Fruit fly (Drosophila melanogaster): ENCODE results near the gene CG13101.

CG13101 gene

DNA sequence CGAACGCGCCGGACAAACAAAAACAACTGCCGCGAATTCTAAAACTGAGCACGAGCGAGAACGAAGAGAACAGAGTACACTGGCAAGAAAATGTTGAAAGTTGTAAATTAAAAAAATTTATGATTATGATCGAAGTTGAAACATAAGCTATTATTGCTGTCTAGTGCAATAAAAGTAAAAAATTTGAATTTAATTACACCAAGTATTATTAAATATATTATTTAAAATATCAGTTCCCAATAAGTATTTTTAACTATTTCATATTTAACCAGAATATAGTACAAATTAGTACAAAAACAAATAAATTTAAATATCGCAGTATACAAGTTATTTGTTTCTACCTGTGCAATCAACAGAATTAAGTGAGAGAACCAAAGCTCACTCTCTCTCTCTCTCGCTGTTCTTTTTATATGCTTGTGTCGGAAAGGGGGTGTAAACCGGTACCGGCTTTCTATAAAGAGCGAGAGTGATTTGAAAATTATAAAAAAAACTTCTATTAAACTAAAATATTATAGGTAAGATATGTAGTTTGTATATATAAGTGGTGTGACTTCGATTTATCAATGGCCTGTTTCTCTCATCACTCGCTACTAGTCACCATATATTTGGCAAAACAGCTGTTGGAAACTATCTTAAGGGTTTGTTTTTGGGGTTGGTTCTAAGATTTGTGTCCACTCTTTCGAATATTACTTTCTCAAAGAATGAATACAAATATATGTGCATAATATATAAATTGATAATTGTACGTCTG is 33.3 kb downstream of the CG13101 start, which contains the start of gene C1GalTA (continued):
- peak; percentile 90 for TF ChIP-seq wdn (GFP tag; IDR thresholded peaks at IDR 0.05)
- TF ChIP-seq CG4820 (GFP tag; optimal IDR thresholded peaks at IDR 0.05): peak; percentile 93
- TF ChIP-seq NC2α (GFP tag; optimal IDR thresholded peaks at IDR 0.05): no peak
- TF ChIP-seq MBD-R2 (GFP tag; IDR thresholded peaks at IDR 0.05): peak; percentile 61; the same call in 1 of the 2 replicates
- TF ChIP-seq CG4617 (GFP tag; optimal IDR thresholded peaks at IDR 0.05; ENCODE audit: borderline replicate concordance): peak; percentile 81
- TF ChIP-seq zen (tag; optimal IDR thresholded peaks at IDR 0.05): peak; percentile 96
- TF ChIP-seq CG7987 (GFP tag; optimal IDR thresholded peaks at IDR 0.05): peak; percentile 83
- peak; percentile 91 for TF ChIP-seq kay (GFP tag; optimal IDR thresholded peaks at IDR 0.05)
- peak; percentile 96 for TF ChIP-seq HmgZ (tag; optimal IDR thresholded peaks at IDR 0.05)
- TF ChIP-seq fd96Cb (tag; optimal IDR thresholded peaks at IDR 0.05): peak; percentile 98
- peak; percentile 26 for TF ChIP-seq CG10565 (GFP tag; optimal IDR thresholded peaks at IDR 0.05)
- no peak for TF ChIP-seq fu2 (GFP tag; optimal IDR thresholded peaks at IDR 0.05)
- TF ChIP-seq CG3281 (GFP tag; optimal IDR thresholded peaks at IDR 0.05): peak; percentile 98
- TF ChIP-seq p53 (GFP tag; optimal IDR thresholded peaks at IDR 0.05): no peak
- peak; percentile 95 for TF ChIP-seq CG14014 (GFP tag; IDR thresholded peaks at IDR 0.05)
- no peak for TF ChIP-seq Dref (GFP tag; IDR thresholded peaks at IDR 0.05)
- TF ChIP-seq hkb (optimal IDR thresholded peaks at IDR 0.05): no peak
- TF ChIP-seq hkb (GFP tag; IDR thresholded peaks at IDR 0.05): peak; percentile 96
- TF ChIP-seq Hmx (GFP tag; optimal IDR thresholded peaks at IDR 0.05): no peak
- TF ChIP-seq repo (GFP tag; optimal IDR thresholded peaks at IDR 0.05): no peak
- TF ChIP-seq tx (GFP tag; optimal IDR thresholded peaks at IDR 0.05): peak; percentile 6
- peak; percentile 28 for TF ChIP-seq tup (GFP tag; optimal IDR thresholded peaks at IDR 0.05)
- TF ChIP-seq CG32767 (GFP tag; IDR thresholded peaks at IDR 0.05): peak; percentile 96
- TF ChIP-seq CG15514 (GFP tag; optimal IDR thresholded peaks at IDR 0.05): peak; percentile 91
- TF ChIP-seq slou (GFP tag; optimal IDR thresholded peaks at IDR 0.05): peak; percentile 94
- TF ChIP-seq Med (GFP tag): peak; percentile 89
- peak; percentile 99 for TF ChIP-seq CG33557 (GFP tag; optimal IDR thresholded peaks at IDR 0.05)
- TF ChIP-seq nau (GFP tag; optimal IDR thresholded peaks at IDR 0.05): peak; percentile 93
- peak; percentile 98 for TF ChIP-seq Fer3 (tag; optimal IDR thresholded peaks at IDR 0.05)
- peak; percentile 39 to 62 for TF ChIP-seq chif (GFP tag; optimal IDR thresholded peaks at IDR 0.05)
- peak in 1 of 2 experiments; percentile 99 for TF ChIP-seq Eip74EF (GFP tag; optimal IDR thresholded peaks at IDR 0.05)
- peak; percentile 97 for TF ChIP-seq run (tag; optimal IDR thresholded peaks at IDR 0.05)
- TF ChIP-seq CG10274 (GFP tag; optimal IDR thresholded peaks at IDR 0.05): peak; percentile 86
- TF ChIP-seq CG8359 (GFP tag; optimal IDR thresholded peaks at IDR 0.05; ENCODE audit: borderline replicate concordance): peak; percentile 90
- TF ChIP-seq CG3407 (GFP tag; optimal IDR thresholded peaks at IDR 0.05): peak; percentile 96
- peak; percentile 95 for TF ChIP-seq kah (GFP tag; optimal IDR thresholded peaks at IDR 0.05)
- TF ChIP-seq CG2199 (GFP tag; IDR thresholded peaks at IDR 0.05): peak; percentile 57; the same call in 1 of the 3 replicates
- TF ChIP-seq en (GFP tag; optimal IDR thresholded peaks at IDR 0.05): peak; percentile 17
- TF ChIP-seq oc (tag; optimal IDR thresholded peaks at IDR 0.05): peak; percentile 98
- TF ChIP-seq pho (GFP tag; optimal IDR thresholded peaks at IDR 0.05): peak; percentile 67
- TF ChIP-seq CG6791 (GFP tag; IDR thresholded peaks at IDR 0.05; ENCODE audit: partially characterized antibody): no peak
- TF ChIP-seq trem (tag; optimal IDR thresholded peaks at IDR 0.05): peak; percentile 97
- no peak for TF ChIP-seq vnd (GFP tag; IDR thresholded peaks at IDR 0.05; ENCODE audit: partially characterized antibody)
- TF ChIP-seq croc (GFP tag; conservative IDR thresholded peaks at IDR 0.05): peak; percentile 96
- peak; percentile 55 for TF ChIP-seq dm (GFP tag; optimal IDR thresholded peaks at IDR 0.05)
- peak; percentile 92 for TF ChIP-seq tin (GFP tag; optimal IDR thresholded peaks at IDR 0.05)
- peak; percentile 99 for TF ChIP-seq dmrt99B (tag; optimal IDR thresholded peaks at IDR 0.05)
- TF ChIP-seq CG31365 (tag; optimal IDR thresholded peaks at IDR 0.05): peak; percentile 57
- peak; percentile 94 for TF ChIP-seq CG10431 (GFP tag; optimal IDR thresholded peaks at IDR 0.05)
